Worm (Caenorhabditis elegans) whole organism, L4/young adult: Measurements from ENCODE around the gene W10G11.3.

Experiments
- W03F9.2 ChIP-seq: fragments of 150-350 bp; optimal IDR thresholded peaks from 2 replicates; lab custom pipeline; 2014; ENCODE audit warnings: missing biosample characterization, missing genetic modification characterization
- dao-5 ChIP-seq: sonication (generic microtip); optimal IDR thresholded peaks from 2 replicates; lab custom pipeline; 2016; ENCODE audit warnings: missing genotype, missing genetic modification characterization, moderate library complexity, missing compliant biosample characterization
- him-1 ChIP-seq: sonication (generic microtip); optimal IDR thresholded peaks from 2 replicates; lab custom pipeline; 2016; ENCODE audit warnings: missing genotype, missing genetic modification reagents, missing genetic modification characterization, missing compliant biosample characterization

The W10G11.3 gene

ce11 chrII:3562419-3562818 is at the start of gene W10G11.3:
Gene W10G11.3 (minus strand): TSS chrII:3562519.
- TF ChIP-seq W03F9.2 (no peak), dao-5 (tag; lab: Kevin White, UChicago) (no peak)

DNA sequence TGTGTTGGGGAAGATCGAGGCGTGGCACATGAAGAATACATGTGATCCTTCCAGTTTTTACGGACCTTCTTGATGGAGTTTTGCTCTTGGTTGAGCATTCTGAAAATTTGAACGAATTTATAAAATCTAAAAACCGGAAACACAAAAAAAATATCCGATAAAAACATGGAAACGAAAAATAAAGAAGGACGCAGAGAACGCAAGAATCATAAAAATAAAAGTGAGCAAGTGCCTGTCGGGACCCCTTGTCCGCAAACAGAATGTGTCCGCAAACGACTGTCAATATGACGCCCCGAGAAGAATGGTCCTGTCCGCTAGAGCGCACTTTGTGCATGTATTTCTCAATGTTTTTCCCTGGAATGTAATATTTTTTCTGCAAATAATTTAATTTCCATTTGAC is 47.4 kb upstream of the W10G11.3 start, which contains the start of gene Y49F6A.5:
Gene Y49F6A.5, minus strand, starts transcription at position 101 of the 400 bp plus-strand sequence.
- TF ChIP-seq W03F9.2 (no peak), him-1 (no peak)

- no peak for TF ChIP-seq him-1
- no peak for TF ChIP-seq dao-5 (tag; lab: Kevin White, UChicago)
- no peak for TF ChIP-seq W03F9.2
Measured at ce11 chrII:3604578-3604977, 42.3 kb upstream of the W10G11.3 start.

ce11 chrII:3598721-3599120 is 36.4 kb upstream of the W10G11.3 start, which contains the start of gene Y49F6A.11:
Gene Y49F6A.11 (minus strand): TSS chrII:3598821.
- TF ChIP-seq him-1 (no peak), dao-5 (tag; lab: Kevin White, UChicago) (no peak), W03F9.2 (no peak)

DNA sequence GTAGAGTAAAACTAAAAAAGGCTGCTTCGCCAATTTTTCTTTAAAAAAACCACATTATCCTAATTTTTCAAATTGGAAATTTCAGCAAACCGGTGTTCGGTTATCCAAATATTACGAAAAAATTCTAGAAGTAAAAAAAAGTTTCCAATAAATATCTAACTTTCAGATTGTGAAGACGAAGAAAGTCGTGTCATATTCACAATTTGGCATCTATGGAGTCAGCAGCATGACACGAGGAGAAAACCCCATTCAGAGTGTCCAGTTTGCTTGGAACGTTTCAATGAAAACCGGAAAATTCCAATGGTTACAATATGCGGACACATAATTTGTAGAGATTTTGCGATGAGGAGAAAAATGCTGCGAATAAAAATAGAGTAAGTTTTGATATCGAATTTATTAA is 33.0 kb upstream of the W10G11.3 start, which contains the start of gene Y49F6A.12:
Gene Y49F6A.12, plus strand, starts transcription at position 301 of the 400 bp plus-strand sequence.
- TF ChIP-seq him-1 = no peak
- TF ChIP-seq W03F9.2 = no peak
- no peak for TF ChIP-seq dao-5 (tag; lab: Kevin White, UChicago)

- TF ChIP-seq him-1 (no peak), dao-5 (tag; lab: Kevin White, UChicago) (no peak), W03F9.2 (no peak)
Measured at ce11 chrII:3583402-3583801, 21.1 kb upstream of the W10G11.3 start, which contains the start of gene srh-60. Gene srh-60 (plus strand): TSS chrII:3583702.

- no peak for TF ChIP-seq dao-5 (tag; lab: Kevin White, UChicago)
- TF ChIP-seq him-1 = no peak
- no peak for TF ChIP-seq W03F9.2
Measured at ce11 chrII:3581752-3582151, 19.4 kb upstream of the W10G11.3 start, which contains the start of gene srh-59. Gene srh-59 (plus strand): TSS chrII:3582052.

DNA sequence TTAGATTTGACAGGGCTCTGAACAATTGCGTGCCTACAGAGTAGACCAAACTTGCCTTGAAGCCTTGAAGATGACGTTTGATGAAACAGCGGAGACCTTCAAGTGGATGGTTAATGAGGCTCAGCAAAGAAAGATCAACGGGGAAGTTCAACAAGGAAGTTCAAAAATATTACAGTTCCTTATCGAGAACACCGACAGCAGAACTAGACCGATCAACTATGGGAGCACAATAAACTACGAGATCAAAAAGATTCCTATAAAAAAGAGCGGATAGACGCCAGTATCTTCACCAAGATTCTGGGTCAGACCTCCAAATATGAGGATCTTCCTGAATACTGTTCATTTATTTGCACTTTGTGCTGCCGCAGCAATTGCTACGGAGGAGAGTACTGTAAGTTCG is 17.4 kb upstream of the W10G11.3 start, which contains the start of gene clec-134:
Gene clec-134, plus strand, starts transcription at position 301 of the 400 bp plus-strand sequence.
- TF ChIP-seq dao-5 (tag; lab: Kevin White, UChicago) (no peak), W03F9.2 (no peak), him-1 (no peak)

DNA sequence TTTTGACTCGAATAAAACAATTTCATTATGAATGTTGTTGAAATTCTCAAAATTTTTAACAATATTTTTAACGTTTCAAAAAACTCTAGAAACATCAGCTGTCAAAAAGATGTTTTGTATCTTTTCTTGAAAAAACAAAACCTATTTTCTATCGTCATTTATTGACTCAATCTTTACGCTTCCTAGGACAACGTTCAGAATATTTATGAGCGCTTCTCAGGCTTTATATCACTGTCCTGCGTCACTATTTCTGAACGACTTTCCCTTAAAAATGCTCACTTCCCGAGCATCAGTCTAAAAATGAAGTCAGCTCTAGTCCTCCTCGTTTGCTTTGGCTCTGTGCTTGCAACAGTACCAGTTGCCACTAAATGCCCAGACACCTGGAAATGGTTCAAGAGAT is 15.8 kb upstream of the W10G11.3 start, which contains the start of gene clec-133:
Gene clec-133, plus strand, starts transcription at position 301 of the 400 bp plus-strand sequence.
- TF ChIP-seq him-1 (no peak), dao-5 (tag; lab: Kevin White, UChicago) (no peak), W03F9.2 (no peak)

ce11 chrII:3576742-3577141 is 14.4 kb upstream of the W10G11.3 start, which contains the start of gene clec-132:
Gene clec-132 (plus strand): TSS chrII:3577042.
- TF ChIP-seq him-1 (no peak), W03F9.2 (no peak), dao-5 (tag; lab: Kevin White, UChicago) (no peak)

DNA sequence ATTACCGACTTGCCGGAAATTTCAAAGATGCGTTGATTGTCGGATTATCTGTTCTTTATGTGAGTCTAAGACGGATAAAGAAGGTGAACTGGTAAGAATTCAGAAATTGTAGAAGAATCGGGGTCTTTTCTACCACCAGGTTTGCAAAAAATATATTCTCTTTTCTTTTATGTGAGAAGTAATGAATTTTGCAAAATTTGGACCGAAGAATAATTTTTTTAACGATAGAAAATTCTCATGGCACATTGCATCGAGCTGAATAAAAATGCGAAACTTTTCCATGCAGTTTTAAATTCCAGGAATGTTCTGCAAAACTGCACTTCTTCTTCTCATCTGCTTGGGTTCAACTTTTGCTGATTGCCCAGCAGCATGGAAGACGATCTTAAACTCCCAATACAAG is 10.9 kb upstream of the W10G11.3 start, which contains the start of gene clec-130:
Gene clec-130, plus strand, starts transcription at position 301 of the 400 bp plus-strand sequence.
- TF ChIP-seq him-1 (no peak), W03F9.2 (no peak), dao-5 (tag; lab: Kevin White, UChicago) (no peak)

- TF ChIP-seq W03F9.2 (no peak), him-1 (no peak), dao-5 (tag; lab: Kevin White, UChicago) (no peak)
Measured at ce11 chrII:3570927-3571538, 8.7 kb upstream of the W10G11.3 start, which contains the start of the genes clec-128 and clec-129. Gene clec-128 (minus strand): TSS chrII:3571027. Gene clec-129 (plus strand): TSS chrII:3571488.

ce11 chrII:3569118-3569517 is 6.8 kb upstream of the W10G11.3 start, which contains the start of gene clec-127:
Gene clec-127 (minus strand): TSS chrII:3569218.
- TF ChIP-seq him-1 (no peak), dao-5 (tag; lab: Kevin White, UChicago) (no peak), W03F9.2 (no peak)

- peak; percentile 18 for TF ChIP-seq dao-5 (tag; lab: Kevin White, UChicago)
Measured at ce11 chrII:3567576-3567975, 5.3 kb upstream of the W10G11.3 start.

- TF ChIP-seq him-1 (no peak), W03F9.2 (no peak), dao-5 (tag; lab: Kevin White, UChicago) (no peak)
Measured at ce11 chrII:3567066-3567465, 4.7 kb upstream of the W10G11.3 start.
